Worm (Caenorhabditis elegans) whole organism, young adult: ENCODE data around the gene R193.2.

ENCODE experiments used
- B0035.1 ChIP-seq: sonication (generic microtip); optimal IDR thresholded peaks from 2 replicates; lab custom pipeline; 2016; ENCODE audit warnings: missing genetic modification characterization, mild to moderate bottlenecking, missing compliant biosample characterization, missing genotype, missing genetic modification reagents
- B0261.1 ChIP-seq: sonication (generic microtip); optimal IDR thresholded peaks from 2 replicates; lab custom pipeline; 2016; ENCODE audit warnings: mild to moderate bottlenecking, missing genetic modification characterization, moderate library complexity, missing compliant biosample characterization
- C06A6.2 ChIP-seq: fragments of 200-800 bp; sonication (Bioruptor generic); conservative IDR thresholded peaks from 2 replicates; pipeline ENCODE4 v1.3.6; 2022; ENCODE audit warnings: missing genetic modification characterization, missing compliant biosample characterization
- C17E4.6 ChIP-seq: fragments of 200-800 bp; sonication (Bioruptor generic); IDR thresholded peaks from 2 replicates; pipeline ENCODE4 v1.3.6; 2022; ENCODE audit warnings: missing genetic modification reagents, missing genetic modification characterization, missing compliant biosample characterization
- F37B4.10 ChIP-seq: fragments of 200-800 bp; sonication (Bioruptor generic); IDR thresholded peaks from 2 replicates; pipeline ENCODE4 v1.3.6; 2022; ENCODE audit warnings: missing genetic modification characterization, missing compliant biosample characterization
- F55B11.4 ChIP-seq: sonication (generic microtip); optimal IDR thresholded peaks from 2 replicates; lab custom pipeline; 2016; ENCODE audit warnings: missing compliant biosample characterization, missing genetic modification characterization, borderline replicate concordance; ENCODE audit not compliant: insufficient read depth
- F57A8.1 ChIP-seq: fragments of 200-800 bp; sonication (Bioruptor generic); optimal IDR thresholded peaks from 2 replicates; lab custom pipeline; 2018; ENCODE audit warnings: mild to moderate bottlenecking, missing genetic modification characterization, moderate library complexity, missing compliant biosample characterization
- T07F8.4 ChIP-seq: sonication (generic microtip); optimal IDR thresholded peaks from 2 replicates; lab custom pipeline; 2016; ENCODE audit warnings: mild to moderate bottlenecking, missing genetic modification characterization, moderate library complexity, missing compliant biosample characterization
- Y53F4B.3 ChIP-seq: fragments of 200-800 bp; sonication (Bioruptor generic); IDR thresholded peaks from 2 replicates; pipeline ENCODE4 v1.3.6; 2022; ENCODE audit warnings: missing genetic modification reagents, missing genetic modification characterization, missing compliant biosample characterization
- Y56A3A.18 ChIP-seq: fragments of 200-800 bp; sonication (Bioruptor generic); IDR thresholded peaks from 2 replicates; pipeline ENCODE4 v1.3.6; 2022; ENCODE audit warnings: missing genetic modification reagents, missing genetic modification characterization, missing compliant biosample characterization
- Y95B8A.8 ChIP-seq: fragments of 200-800 bp; sonication (Bioruptor generic); IDR thresholded peaks from 2 replicates; pipeline ENCODE4 v1.3.6; 2022; ENCODE audit warnings: missing genetic modification reagents, missing genetic modification characterization, missing compliant biosample characterization
- athp-1 ChIP-seq: sonication (generic microtip); optimal IDR thresholded peaks from 2 replicates; lab custom pipeline; 2017; ENCODE audit warnings: mild to moderate bottlenecking, missing genetic modification characterization, missing compliant biosample characterization
- attf-5 ChIP-seq: fragments of 200-800 bp; sonication (Bioruptor generic); optimal IDR thresholded peaks from 2 replicates; lab custom pipeline; 2018; ENCODE audit warnings: mild to moderate bottlenecking, missing genetic modification characterization, missing compliant biosample characterization
- attf-6 ChIP-seq: fragments of 200-800 bp; sonication (Bioruptor generic); IDR thresholded peaks from 2 replicates; pipeline ENCODE4 v1.3.6; 2022; ENCODE audit warnings: missing genetic modification reagents, missing genetic modification characterization, missing compliant biosample characterization
- bed-2 ChIP-seq: fragments of 200-800 bp; sonication (Bioruptor generic); IDR thresholded peaks from 2 replicates; pipeline ENCODE4 v1.3.6; 2022; ENCODE audit warnings: missing genetic modification reagents, missing genetic modification characterization, missing compliant biosample characterization
- ccch-3 ChIP-seq: fragments of 200-800 bp; sonication (Bioruptor generic); optimal IDR thresholded peaks from 2 replicates; lab custom pipeline; 2018; ENCODE audit warnings: mild to moderate bottlenecking, missing genetic modification characterization, missing compliant biosample characterization
- cebp-2 ChIP-seq: fragments of 200-800 bp; sonication (Bioruptor generic); IDR thresholded peaks from 2 replicates; pipeline ENCODE4 v1.3.6; 2022; ENCODE audit warnings: missing genetic modification characterization, missing compliant biosample characterization
- dox-1 ChIP-seq: fragments of 200-800 bp; sonication (Bioruptor generic); IDR thresholded peaks from 2 replicates; pipeline ENCODE4 v1.3.6; 2022; ENCODE audit warnings: missing genetic modification reagents, missing genetic modification characterization, missing compliant biosample characterization
- hlh-12 ChIP-seq: sonication (generic microtip); optimal IDR thresholded peaks from 2 replicates; lab custom pipeline; 2016; ENCODE audit warnings: missing genetic modification characterization, missing compliant biosample characterization
- hmg-1.2 ChIP-seq: fragments of 200-800 bp; sonication (Bioruptor generic); IDR thresholded peaks from 2 replicates; pipeline ENCODE4 v1.3.6; 2022; ENCODE audit warnings: missing genetic modification reagents, missing genetic modification characterization, missing compliant biosample characterization
- hsf-1 ChIP-seq: fragments of 200-800 bp; sonication (Bioruptor generic); IDR thresholded peaks from 2 replicates; pipeline ENCODE4 v1.3.6; 2022; ENCODE audit warnings: missing genetic modification reagents, missing genetic modification characterization, missing compliant biosample characterization
- let-607 ChIP-seq, 2 experiments: fragments of 200-800 bp in 1 of 2; sonication (Bioruptor generic) in 1 of 2; sonication (generic microtip) in 1 of 2; optimal IDR thresholded peaks; 2 replicates each; lab custom pipeline; 2016 to 2018; ENCODE audit warnings: mild to moderate bottlenecking in 2 of 2, missing compliant biosample characterization in 2 of 2, missing genetic modification characterization in 2 of 2, moderate library complexity in 2 of 2, missing genotype in 1 of 2
- lin-40 ChIP-seq: sonication (generic microtip); optimal IDR thresholded peaks from 2 replicates; lab custom pipeline; 2016; ENCODE audit warnings: missing genetic modification characterization, mild to moderate bottlenecking, missing compliant biosample characterization, missing genotype, missing genetic modification reagents
- madf-6 ChIP-seq: fragments of 200-800 bp; sonication (Bioruptor generic); IDR thresholded peaks from 2 replicates; pipeline ENCODE4 v1.3.6; 2022; ENCODE audit warnings: missing genetic modification reagents, missing genetic modification characterization, missing compliant biosample characterization
- madf-8 ChIP-seq: fragments of 200-800 bp; sonication (Bioruptor generic); conservative IDR thresholded peaks from 2 replicates; pipeline ENCODE4 v1.3.6; 2022; ENCODE audit warnings: missing genetic modification reagents, missing genetic modification characterization, missing compliant biosample characterization
- mxl-1 ChIP-seq: sonication (generic microtip); optimal IDR thresholded peaks from 2 replicates; lab custom pipeline; 2016; ENCODE audit warnings: missing genetic modification characterization, missing compliant biosample characterization
- nhr-179 ChIP-seq: sonication (generic microtip); optimal IDR thresholded peaks from 2 replicates; lab custom pipeline; 2016; ENCODE audit warnings: mild to moderate bottlenecking, missing genetic modification characterization, missing compliant biosample characterization
- nhr-80 ChIP-seq: sonication (generic microtip); optimal IDR thresholded peaks from 2 replicates; lab custom pipeline; 2016; ENCODE audit warnings: missing genetic modification characterization, missing compliant biosample characterization
- repo-1 ChIP-seq: sonication (generic microtip); optimal IDR thresholded peaks from 2 replicates; lab custom pipeline; 2017; ENCODE audit warnings: mild to moderate bottlenecking, missing genetic modification characterization, missing compliant biosample characterization
- snpc-3.4 ChIP-seq: sonication (generic microtip); optimal IDR thresholded peaks from 2 replicates; lab custom pipeline; 2017; ENCODE audit warnings: missing genetic modification characterization, mild to moderate bottlenecking, missing compliant biosample characterization, antibody characterized with exemption, moderate library complexity, missing genotype, missing genetic modification reagents
- snpc-4 ChIP-seq, 5 experiments: fragments of 150-350 bp in 1 of 5; sonication (generic microtip) in 4 of 5; optimal IDR thresholded peaks; 2 replicates each; lab custom pipeline; 2014 to 2018; ENCODE audit warnings: missing genetic modification characterization in 5 of 5, missing biosample characterization in 3 of 5, antibody characterized with exemption in 2 of 5, mild to moderate bottlenecking in 2 of 5, missing compliant biosample characterization in 2 of 5, missing genotype in 2 of 5, moderate library complexity in 2 of 5, missing genetic modification reagents in 1 of 5
- tbp1 ChIP-seq: fragments of 200-800 bp; sonication (Bioruptor generic); optimal IDR thresholded peaks from 2 replicates; lab custom pipeline; 2018; ENCODE audit warnings: mild to moderate bottlenecking, missing genetic modification characterization, missing compliant biosample characterization
- xnd-1 ChIP-seq: sonication (generic microtip); optimal IDR thresholded peaks from 2 replicates; lab custom pipeline; 2016; ENCODE audit warnings: missing genotype, missing genetic modification reagents, missing genetic modification characterization, missing compliant biosample characterization
- zim-3 ChIP-seq: sonication (generic microtip); optimal IDR thresholded peaks from 2 replicates; lab custom pipeline; 2017; ENCODE audit warnings: mild to moderate bottlenecking, missing genetic modification characterization, moderate library complexity, missing compliant biosample characterization
- ztf-25 ChIP-seq: fragments of 200-800 bp; sonication (Bioruptor generic); IDR thresholded peaks from 2 replicates; pipeline ENCODE4 v1.3.6; 2022; ENCODE audit warnings: missing genetic modification reagents, missing genetic modification characterization, missing compliant biosample characterization

R193.2 gene

ce11 chrX:1117252-1117651 is 31.1 kb downstream of the R193.2 start:
- TF ChIP-seq F55B11.4 (tag; lab: Kevin White, UChicago) (no peak), xnd-1 (tag; lab: Kevin White, UChicago) (no peak), let-607 (tag; optimal IDR thresholded peaks at IDR 0.05; lab: Kevin White, UChicago) (peak in 1 of 2 experiments; percentile 73), T07F8.4 (tag; lab: Kevin White, UChicago) (no peak), athp-1 (no peak), hlh-12 (no peak), nhr-80 (peak; percentile 87), ccch-3 (GFP tag; lab: Kevin White, UChicago) (no peak), zim-3 (tag; lab: Kevin White, UChicago) (no peak), hmg-1.2 (GFP tag; lab: Robert Waterston, UW) (no peak), madf-8 (GFP tag; lab: Robert Waterston, UW) (no peak), cebp-2 (GFP tag; lab: Robert Waterston, UW) (no peak)

DNA sequence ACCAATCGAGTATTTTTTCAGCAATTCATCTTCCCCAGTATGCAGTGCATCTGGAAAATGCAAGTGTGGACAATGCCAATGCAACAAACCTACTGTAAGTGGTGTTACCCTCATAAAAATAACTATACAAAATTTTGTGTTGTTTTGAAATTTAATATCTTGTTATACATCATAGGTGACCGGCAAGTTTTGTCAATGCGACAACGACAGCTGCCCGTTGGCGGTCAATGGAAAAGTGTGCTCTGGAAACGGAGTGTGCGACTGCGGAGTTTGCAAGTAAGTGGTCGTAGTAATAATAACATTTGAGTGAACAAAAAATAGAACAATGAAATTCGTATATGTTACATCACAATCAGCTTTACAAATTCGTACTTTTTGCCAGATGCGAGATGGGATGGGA is 33.2 kb downstream of the R193.2 start:
- TF ChIP-seq snpc-3.4 (tag; lab: Kevin White, UChicago) (no peak), lin-40 (tag; lab: Kevin White, UChicago) (no peak), attf-5 (GFP tag; lab: Kevin White, UChicago) (no peak), bed-2 (GFP tag; lab: Robert Waterston, UW) (no peak), F37B4.10 (GFP tag; lab: Robert Waterston, UW) (no peak), cebp-2 (GFP tag; lab: Robert Waterston, UW) (no peak), hsf-1 (no peak), attf-6 (GFP tag; lab: Robert Waterston, UW) (no peak), snpc-4 (GFP tag; optimal IDR thresholded peaks at IDR 0.05; lab: Kevin White, UChicago) (no peak), snpc-4 (tag; optimal IDR thresholded peaks at IDR 0.05; lab: Kevin White, UChicago) (no peak), Y53F4B.3 (GFP tag; lab: Robert Waterston, UW) (no peak), repo-1 (tag; lab: Kevin White, UChicago) (no peak)

DNA sequence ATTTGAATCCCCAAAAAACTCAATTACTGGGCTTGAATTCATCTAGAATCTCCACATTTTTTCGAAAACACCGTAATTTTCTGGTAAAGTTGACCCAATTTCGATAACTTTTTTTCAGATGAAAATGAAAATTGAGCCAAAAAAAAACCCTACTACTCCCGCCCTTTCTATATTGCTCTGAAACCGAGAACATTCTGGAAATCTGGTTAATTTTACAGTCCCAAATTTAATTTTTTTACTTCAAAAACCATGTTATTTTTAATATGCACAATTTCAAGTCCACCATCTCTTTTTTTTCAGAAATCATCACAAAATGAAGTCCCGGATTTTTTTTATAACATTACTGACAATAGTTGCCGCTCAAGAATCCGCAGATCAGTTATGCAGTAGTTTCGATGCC is 36.8 kb downstream of the R193.2 start, which contains the start of gene C05D9.3:
C05D9.3 (plus strand) TSS at position 301 of the 400 bp plus-strand sequence.
- TF ChIP-seq C06A6.2 (no peak), attf-5 (GFP tag; lab: Kevin White, UChicago) (no peak), B0035.1 (tag; lab: Kevin White, UChicago) (no peak), Y95B8A.8 (GFP tag; lab: Robert Waterston, UW) (no peak), F55B11.4 (tag; lab: Kevin White, UChicago) (no peak), C17E4.6 (GFP tag; lab: Robert Waterston, UW) (no peak), snpc-4 (GFP tag; optimal IDR thresholded peaks at IDR 0.05; lab: Kevin White, UChicago) (no peak), snpc-4 (tag; optimal IDR thresholded peaks at IDR 0.05; lab: Kevin White, UChicago) (no peak), F57A8.1 (no peak), nhr-179 (tag; lab: Kevin White, UChicago) (no peak), ztf-25 (GFP tag; lab: Robert Waterston, UW) (no peak), dox-1 (no peak), B0261.1 (tag; lab: Kevin White, UChicago) (no peak), Y56A3A.18 (GFP tag; lab: Robert Waterston, UW) (no peak), tbp1 (GFP tag; lab: Kevin White, UChicago) (no peak), madf-6 (no peak), mxl-1 (tag; lab: Kevin White, UChicago) (no peak), xnd-1 (tag; lab: Kevin White, UChicago) (no peak)
